Fruit fly (Drosophila melanogaster) whole organism, embryonic: ENCODE measurements around the gene Rtnl1.

Experiments used
- Ada2b ChIP-seq: fragments of 200-800 bp; sonication (Bioruptor generic); IDR thresholded peaks from 2 replicates; pipeline ENCODE4 v1.3.6; 2022; ENCODE audit warnings: missing biosample characterization, missing genetic modification characterization
- Atf3 ChIP-seq: fragments of 200-800 bp; sonication (Bioruptor generic); optimal IDR thresholded peaks from 3 replicates; lab custom pipeline; 2016; ENCODE audit warnings: missing biosample characterization, missing genetic modification characterization
- CG11456 ChIP-seq: fragments of 200-800 bp; sonication (Bioruptor generic); IDR thresholded peaks from 3 replicates; pipeline ENCODE4 v1.3.6; 2022; ENCODE audit warnings: missing biosample characterization, missing genetic modification characterization
- CG11696 ChIP-seq: fragments of 200-800 bp; sonication (Bioruptor generic); IDR thresholded peaks from 2 replicates; pipeline ENCODE4 v1.3.6; 2022; ENCODE audit warnings: missing biosample characterization, missing genetic modification characterization
- CG13775 ChIP-seq: fragments of 200-800 bp; sonication (Bioruptor generic); optimal IDR thresholded peaks from 3 replicates; lab custom pipeline; 2017; ENCODE audit warnings: missing biosample characterization, mild to moderate bottlenecking, missing genetic modification characterization
- CG1647 ChIP-seq: fragments of 200-800 bp; sonication (Bioruptor generic); optimal IDR thresholded peaks from 3 replicates; lab custom pipeline; 2016; ENCODE audit warnings: missing biosample characterization, missing genetic modification characterization
- CG17328 ChIP-seq: fragments of 200-800 bp; sonication (Bioruptor generic); IDR thresholded peaks from 2 replicates; pipeline ENCODE4 v1.3.6; 2022; ENCODE audit warnings: missing biosample characterization, missing genetic modification characterization
- CG2875 ChIP-seq: fragments of 200-800 bp; sonication (Bioruptor generic); optimal IDR thresholded peaks from 2 replicates; lab custom pipeline; 2017; ENCODE audit warnings: missing biosample characterization, mild to moderate bottlenecking, missing genetic modification characterization, missing genetic modification reagents
- CG34224 ChIP-seq: fragments of 200-800 bp; sonication (Bioruptor generic); IDR thresholded peaks from 3 replicates; pipeline ENCODE4 v1.3.6; 2022; ENCODE audit warnings: missing biosample characterization, missing genetic modification characterization; ENCODE audit not compliant: partially characterized antibody
- CG6254 ChIP-seq: fragments of 200-800 bp; sonication (Bioruptor generic); optimal IDR thresholded peaks from 3 replicates; lab custom pipeline; 2017; ENCODE audit warnings: mild to moderate bottlenecking, missing biosample characterization, missing genetic modification reagents, missing genetic modification characterization
- CG7786 ChIP-seq: fragments of 200-800 bp; sonication (Bioruptor generic); optimal IDR thresholded peaks from 2 replicates; lab custom pipeline; 2016; ENCODE audit warnings: missing biosample characterization, missing genetic modification characterization
- CG7928 ChIP-seq: fragments of 200-800 bp; sonication (Bioruptor generic); optimal IDR thresholded peaks from 2 replicates; lab custom pipeline; 2017; ENCODE audit warnings: missing biosample characterization, mild to moderate bottlenecking, missing genetic modification characterization
- CG8290 ChIP-seq, 3 experiments: fragments of 200-800 bp; sonication (Bioruptor generic); optimal IDR thresholded peaks; 2 replicates each; lab custom pipeline; 2016 to 2019; ENCODE audit warnings: missing biosample characterization in 3 of 3, missing genetic modification characterization in 3 of 3, mild to moderate bottlenecking in 2 of 3, moderate library complexity in 1 of 3
- CG9215 ChIP-seq: fragments of 200-800 bp; sonication (Bioruptor generic); IDR thresholded peaks from 2 replicates; pipeline ENCODE4 v1.3.6; 2022; ENCODE audit warnings: missing biosample characterization, missing genetic modification characterization
- Deaf1 ChIP-seq: fragments of 200-800 bp; optimal IDR thresholded peaks from 3 replicates; lab custom pipeline; 2019; ENCODE audit warnings: missing biosample characterization, mild to moderate bottlenecking, missing genetic modification characterization, moderate library complexity
- Doc3 ChIP-seq: fragments of 200-800 bp; sonication (Bioruptor generic); IDR thresholded peaks from 3 replicates; pipeline ENCODE4 v1.3.6; 2022; ENCODE audit warnings: missing biosample characterization, missing genetic modification characterization; ENCODE audit not compliant: partially characterized antibody
- Drgx ChIP-seq: fragments of 200-800 bp; sonication (Bioruptor generic); IDR thresholded peaks from 2 replicates; pipeline ENCODE4 v1.3.6; 2022; ENCODE audit warnings: missing biosample characterization, missing genetic modification characterization
- E2f2 ChIP-seq: fragments of 200-800 bp; sonication (Bioruptor generic); IDR thresholded peaks from 2 replicates; pipeline ENCODE4 v1.3.6; 2022; ENCODE audit warnings: missing biosample characterization, missing genetic modification characterization
- H15 ChIP-seq: fragments of 200-800 bp; sonication (Bioruptor generic); IDR thresholded peaks from 3 replicates; pipeline ENCODE4 v1.3.6; 2022; ENCODE audit warnings: missing biosample characterization, missing genetic modification characterization
- HLH54F ChIP-seq: fragments of 200-800 bp; sonication (Bioruptor generic); optimal IDR thresholded peaks from 3 replicates; lab custom pipeline; 2016; ENCODE audit warnings: missing biosample characterization, missing genetic modification characterization
- Hey ChIP-seq: fragments of 200-800 bp; sonication (Bioruptor generic); optimal IDR thresholded peaks from 3 replicates; lab custom pipeline; 2018; ENCODE audit warnings: missing biosample characterization, mild to moderate bottlenecking, missing genetic modification characterization
- Med ChIP-seq: fragments of 200-800 bp; sonication (Bioruptor generic); peaks from one replicate; lab custom pipeline; 2016; ENCODE audit warnings: missing biosample characterization, missing genetic modification characterization, mild to moderate bottlenecking, inconsistent platforms, moderate library complexity
- Mes4 ChIP-seq: fragments of 200-800 bp; sonication (Bioruptor generic); optimal IDR thresholded peaks from 2 replicates; lab custom pipeline; 2016; ENCODE audit warnings: missing biosample characterization, missing genetic modification characterization
- NK7.1 ChIP-seq: fragments of 200-800 bp; sonication (Bioruptor generic); optimal IDR thresholded peaks from 3 replicates; lab custom pipeline; 2016; ENCODE audit warnings: missing biosample characterization, missing genetic modification characterization
- Nf-YC ChIP-seq: fragments of 200-800 bp; optimal IDR thresholded peaks from 3 replicates; lab custom pipeline; 2019; ENCODE audit warnings: missing biosample characterization, mild to moderate bottlenecking, missing genetic modification characterization, moderate library complexity
- Oli ChIP-seq: fragments of 200-800 bp; sonication (Bioruptor generic); optimal IDR thresholded peaks from 2 replicates; lab custom pipeline; 2018; ENCODE audit warnings: missing biosample characterization, mild to moderate bottlenecking, missing genetic modification characterization, moderate library complexity
- Sry-β ChIP-seq: fragments of 200-800 bp; sonication (Bioruptor generic); optimal IDR thresholded peaks from 2 replicates; lab custom pipeline; 2018; ENCODE audit warnings: missing biosample characterization, mild to moderate bottlenecking, missing genetic modification characterization, moderate library complexity
- ac ChIP-seq: fragments of 200-800 bp; sonication (Bioruptor generic); optimal IDR thresholded peaks from 3 replicates; lab custom pipeline; 2017; ENCODE audit warnings: missing biosample characterization, mild to moderate bottlenecking, missing genetic modification characterization
- ase ChIP-seq: fragments of 200-800 bp; sonication (Bioruptor generic); IDR thresholded peaks from 3 replicates; pipeline ENCODE4 v1.3.6; 2022; ENCODE audit warnings: missing biosample characterization, missing genetic modification characterization
- cad ChIP-seq: fragments of >200 bp; optimal IDR thresholded peaks from 2 replicates; lab custom pipeline; 2017; ENCODE audit warnings: missing biosample characterization, missing genetic modification characterization
- chm ChIP-seq: fragments of 200-800 bp; sonication (Bioruptor generic); IDR thresholded peaks from 2 replicates; pipeline ENCODE4 v1.3.6; 2022; ENCODE audit warnings: missing biosample characterization, missing genetic modification characterization
- cwo ChIP-seq: fragments of 200-800 bp; sonication (Bioruptor generic); optimal IDR thresholded peaks from 3 replicates; lab custom pipeline; 2017; ENCODE audit warnings: missing biosample characterization, missing genetic modification characterization, mild to moderate bottlenecking, moderate library complexity, missing genetic modification reagents
- exex ChIP-seq: fragments of 200-800 bp; sonication (Bioruptor generic); optimal IDR thresholded peaks from 4 replicates; lab custom pipeline; 2018; ENCODE audit warnings: missing biosample characterization, mild to moderate bottlenecking, missing genetic modification characterization, moderate library complexity
- gfzf ChIP-seq: fragments of 200-800 bp; sonication (Bioruptor generic); optimal IDR thresholded peaks from 2 replicates; lab custom pipeline; 2016; ENCODE audit warnings: missing biosample characterization, mild to moderate bottlenecking, missing genetic modification characterization, moderate library complexity
- grau ChIP-seq: fragments of 200-800 bp; optimal IDR thresholded peaks from 3 replicates; lab custom pipeline; 2019; ENCODE audit warnings: missing biosample characterization, mild to moderate bottlenecking, missing genetic modification characterization, moderate library complexity
- her ChIP-seq: fragments of 200-800 bp; sonication (Bioruptor generic); optimal IDR thresholded peaks from 2 replicates; lab custom pipeline; 2016; ENCODE audit warnings: missing biosample characterization, missing genetic modification characterization
- hth ChIP-seq: fragments of >200 bp; optimal IDR thresholded peaks from 2 replicates; lab custom pipeline; 2017; ENCODE audit warnings: inconsistent platforms
- inv ChIP-seq: fragments of 200-800 bp; sonication (Bioruptor generic); IDR thresholded peaks from 2 replicates; pipeline ENCODE4 v1.3.6; 2022; ENCODE audit warnings: missing biosample characterization, missing genetic modification characterization; ENCODE audit not compliant: partially characterized antibody
- kay ChIP-seq: fragments of 200-800 bp; sonication (Bioruptor generic); optimal IDR thresholded peaks from 2 replicates; lab custom pipeline; 2016; ENCODE audit warnings: missing biosample characterization, missing genetic modification characterization
- nerfin-1 ChIP-seq: fragments of 200-800 bp; sonication (Bioruptor generic); optimal IDR thresholded peaks from 3 replicates; lab custom pipeline; 2019; ENCODE audit warnings: missing biosample characterization, mild to moderate bottlenecking, missing genetic modification characterization, moderate library complexity
- nmo ChIP-seq: fragments of 200-800 bp; sonication (Bioruptor generic); optimal IDR thresholded peaks from 2 replicates; lab custom pipeline; 2018; ENCODE audit warnings: missing biosample characterization, mild to moderate bottlenecking, missing genetic modification characterization, moderate library complexity
- pros ChIP-seq: fragments of 200-800 bp; sonication (Bioruptor generic); optimal IDR thresholded peaks from 3 replicates; lab custom pipeline; 2019; ENCODE audit warnings: missing biosample characterization, mild to moderate bottlenecking, missing genetic modification characterization, moderate library complexity
- ro ChIP-seq: fragments of 200-800 bp; sonication (Bioruptor generic); IDR thresholded peaks from 2 replicates; pipeline ENCODE4 v1.3.6; 2022; ENCODE audit warnings: missing biosample characterization, missing genetic modification characterization
- sens ChIP-seq: fragments of 200-800 bp; sonication (Bioruptor generic); peaks from one replicate; lab custom pipeline; 2016; ENCODE audit warnings: missing biosample characterization, missing genetic modification characterization
- seq ChIP-seq: fragments of 200-800 bp; sonication (Bioruptor generic); IDR thresholded peaks from 2 replicates; pipeline ENCODE4 v1.3.6; 2022; ENCODE audit warnings: missing biosample characterization, missing genetic modification characterization
- sug ChIP-seq: fragments of 200-800 bp; optimal IDR thresholded peaks from 2 replicates; lab custom pipeline; 2019; ENCODE audit warnings: missing biosample characterization, mild to moderate bottlenecking, missing genetic modification characterization, moderate library complexity
- unc-4 ChIP-seq: fragments of 200-800 bp; sonication (Bioruptor generic); IDR thresholded peaks from 2 replicates; pipeline ENCODE4 v1.3.6; 2022; ENCODE audit warnings: missing biosample characterization, missing genetic modification characterization; ENCODE audit not compliant: partially characterized antibody
- unpg ChIP-seq: fragments of 200-800 bp; sonication (Bioruptor generic); optimal IDR thresholded peaks from 3 replicates; lab custom pipeline; 2018; ENCODE audit warnings: missing biosample characterization, mild to moderate bottlenecking, missing genetic modification characterization, moderate library complexity
- vnd ChIP-seq: fragments of 200-800 bp; sonication (Bioruptor generic); IDR thresholded peaks from 3 replicates; pipeline ENCODE4 v1.3.6; 2022; ENCODE audit warnings: missing biosample characterization, missing genetic modification characterization; ENCODE audit not compliant: partially characterized antibody
- zen ChIP-seq: fragments of 200-800 bp; sonication (Bioruptor generic); optimal IDR thresholded peaks from 3 replicates; lab custom pipeline; 2018; ENCODE audit warnings: missing biosample characterization, mild to moderate bottlenecking, missing genetic modification characterization, moderate library complexity

The Rtnl1 gene

dm6 chr2L:4973731-4974415 lies 35.6 kb downstream of the Rtnl1 start, which contains the start of gene mRpL28 (continued):
- TF ChIP-seq CG34224 (GFP tag; lab: Robert Waterston, UW) (peak; percentile 71), NK7.1 (no peak), cwo (GFP tag; lab: Kevin White, UChicago) (no peak), Deaf1 (no peak), her (GFP tag; lab: Kevin White, UChicago) (no peak), H15 (GFP tag; lab: Robert Waterston, UW) (no peak), ase (GFP tag; lab: Robert Waterston, UW) (no peak), CG8290 (GFP tag; optimal IDR thresholded peaks at IDR 0.05; lab: Kevin White, UChicago) (no peak), CG8290 (tag; optimal IDR thresholded peaks at IDR 0.05; lab: Kevin White, UChicago) (no peak), CG2875 (no peak), Oli (tag; lab: Kevin White, UChicago) (no peak), hth (lab: Kevin White, UChicago) (no peak), CG1647 (no peak), zen (tag; lab: Kevin White, UChicago) (no peak), ac (GFP tag; lab: Kevin White, UChicago) (no peak), Sry-β (GFP tag; lab: Kevin White, UChicago) (peak; percentile 10), Hey (tag; lab: Kevin White, UChicago) (no peak), exex (tag; lab: Kevin White, UChicago) (no peak), Med (GFP tag; lab: Kevin White, UChicago) (peak; percentile 63), CG6254 (no peak), Ada2b (no peak), unpg (GFP tag; lab: Kevin White, UChicago) (peak; percentile 20), sug (tag; lab: Kevin White, UChicago) (peak; percentile 48), CG13775 (GFP tag; lab: Kevin White, UChicago) (no peak), inv (GFP tag; lab: Robert Waterston, UW) (peak; percentile 19; the same call in 1 of the 2 replicates), Doc3 (peak; percentile 21; the same call in 1 of the 3 replicates), unc-4 (GFP tag; lab: Robert Waterston, UW) (peak; percentile 54), vnd (GFP tag; lab: Robert Waterston, UW) (no peak), Nf-YC (peak; percentile 40), gfzf (GFP tag; lab: Kevin White, UChicago) (peak; percentile 13), E2f2 (GFP tag; lab: Robert Waterston, UW) (0 out of 2 replicates have a peak, but pooled peaks have one; percentile 7), grau (tag; lab: Kevin White, UChicago) (peak; percentile 37), chm (GFP tag; lab: Robert Waterston, UW) (peak; percentile 20; the same call in 1 of the 2 replicates), nmo (peak; percentile 12), Mes4 (no peak), cad (GFP tag; lab: Kevin White, UChicago) (no peak), nerfin-1 (tag; lab: Kevin White, UChicago) (no peak), ro (GFP tag; lab: Robert Waterston, UW) (no peak), CG9215 (GFP tag; lab: Robert Waterston, UW) (no peak), CG11696 (no peak), CG7928 (no peak), Atf3 (GFP tag; lab: Kevin White, UChicago) (no peak), CG17328 (no peak), seq (GFP tag; lab: Robert Waterston, UW) (no peak), Drgx (GFP tag; lab: Robert Waterston, UW) (no peak), CG11456 (GFP tag; lab: Robert Waterston, UW) (no peak), kay (no peak), CG7786 (GFP tag; lab: Kevin White, UChicago) (no peak), HLH54F (peak; percentile 27), sens (GFP tag; lab: Kevin White, UChicago) (peak; percentile 87), pros (GFP tag; lab: Kevin White, UChicago) (no peak)
